Worm (Caenorhabditis elegans) whole organism, L4 larva: ENCODE results near the gene srh-73.

Experiments
- F10B5.3 ChIP-seq: sonication (generic microtip); optimal IDR thresholded peaks from 2 replicates; lab custom pipeline; 2016; ENCODE audit warnings: mild to moderate bottlenecking, missing genetic modification characterization, missing compliant biosample characterization
- F26F4.8 ChIP-seq: fragments of 200-800 bp; sonication (Bioruptor generic); conservative IDR thresholded peaks from 2 replicates; pipeline ENCODE4 v1.3.6; 2022; ENCODE audit warnings: missing genetic modification characterization, missing compliant biosample characterization
- F37D6.2 ChIP-seq: sonication (generic microtip); optimal IDR thresholded peaks from 2 replicates; lab custom pipeline; 2016; ENCODE audit warnings: mild to moderate bottlenecking, missing genetic modification characterization, missing compliant biosample characterization
- T20F7.1 ChIP-seq: fragments of 200-800 bp; sonication (Bioruptor generic); optimal IDR thresholded peaks from 2 replicates; lab custom pipeline; 2018; ENCODE audit warnings: mild to moderate bottlenecking, missing genetic modification characterization, missing compliant biosample characterization
- Y105C5A.15 ChIP-seq: fragments of 200-800 bp; sonication (Bioruptor generic); IDR thresholded peaks from 2 replicates; pipeline ENCODE4 v1.3.6; 2022; ENCODE audit warnings: missing genetic modification characterization, missing compliant biosample characterization
- Y48G9A.11 ChIP-seq: fragments of 200-800 bp; sonication (Bioruptor generic); IDR thresholded peaks from 2 replicates; pipeline ENCODE4 v1.3.6; 2022; ENCODE audit warnings: missing genetic modification reagents, missing genetic modification characterization, missing compliant biosample characterization
- Y75B8A.6 ChIP-seq: fragments of 200-800 bp; sonication (Bioruptor generic); IDR thresholded peaks from 2 replicates; pipeline ENCODE4 v1.3.6; 2022; ENCODE audit warnings: missing genetic modification reagents, missing genetic modification characterization, missing compliant biosample characterization
- ZK337.2 ChIP-seq: fragments of 200-800 bp; sonication (Bioruptor generic); IDR thresholded peaks from 2 replicates; pipeline ENCODE4 v1.3.6; 2022; ENCODE audit warnings: missing genetic modification reagents, missing genetic modification characterization, missing compliant biosample characterization
- aha-1 ChIP-seq: fragments of 150-350 bp; peaks from one replicate; lab custom pipeline; 2014; ENCODE audit warnings: missing biosample characterization, missing genetic modification characterization
- ceh-20 ChIP-seq: fragments of 200-800 bp; sonication (Bioruptor generic); IDR thresholded peaks from 2 replicates; pipeline ENCODE4 v1.3.6; 2022; ENCODE audit warnings: missing genetic modification reagents, missing genetic modification characterization, missing compliant biosample characterization
- ceh-28 ChIP-seq: fragments of 150-350 bp; optimal IDR thresholded peaks from 2 replicates; lab custom pipeline; 2014; ENCODE audit warnings: missing biosample characterization, missing genetic modification reagents, missing genetic modification characterization
- ceh-44 ChIP-seq: fragments of 200-800 bp; sonication (Bioruptor generic); IDR thresholded peaks from 2 replicates; pipeline ENCODE4 v1.3.6; 2022; ENCODE audit warnings: missing genetic modification reagents, missing genetic modification characterization, missing compliant biosample characterization
- ces-1 ChIP-seq: fragments of 150-350 bp; sonication (generic microtip); optimal IDR thresholded peaks from 4 replicates; lab custom pipeline; 2014; ENCODE audit warnings: missing biosample characterization, missing genetic modification reagents, missing genetic modification characterization
- ctbp-1 ChIP-seq: fragments of 200-800 bp; sonication (Bioruptor generic); IDR thresholded peaks from 2 replicates; pipeline ENCODE4 v1.3.6; 2022; ENCODE audit warnings: missing genetic modification reagents, missing genetic modification characterization, missing compliant biosample characterization
- daf-12 ChIP-seq: fragments of 150-350 bp; optimal IDR thresholded peaks from 2 replicates; lab custom pipeline; 2014; ENCODE audit warnings: missing biosample characterization, missing genetic modification reagents, missing genetic modification characterization
- daf-19 ChIP-seq: fragments of 200-800 bp; sonication (Bioruptor generic); conservative IDR thresholded peaks from 2 replicates; pipeline ENCODE4 v1.3.6; 2022; ENCODE audit warnings: missing genetic modification characterization, missing compliant biosample characterization
- daf-8 ChIP-seq: fragments of 200-800 bp; sonication (Bioruptor generic); IDR thresholded peaks from 2 replicates; pipeline ENCODE4 v1.3.6; 2022; ENCODE audit warnings: missing genetic modification characterization, missing compliant biosample characterization
- dmd-6 ChIP-seq: fragments of 200-800 bp; sonication (Bioruptor generic); IDR thresholded peaks from 2 replicates; pipeline ENCODE4 v1.3.6; 2022; ENCODE audit warnings: missing genetic modification reagents, missing genetic modification characterization, missing compliant biosample characterization
- dmd-8 ChIP-seq: fragments of 200-800 bp; sonication (Bioruptor generic); IDR thresholded peaks from 2 replicates; pipeline ENCODE4 v1.3.6; 2022; ENCODE audit warnings: missing genetic modification characterization, missing compliant biosample characterization
- dpl-1 ChIP-seq: fragments of 150-350 bp; optimal IDR thresholded peaks from 2 replicates; lab custom pipeline; 2014; ENCODE audit warnings: missing biosample characterization, missing genetic modification reagents, missing genetic modification characterization
- fos-1 ChIP-seq: fragments of 150-350 bp; optimal IDR thresholded peaks from 2 replicates; lab custom pipeline; 2014; ENCODE audit warnings: missing biosample characterization, missing genetic modification characterization
- hlh-11 ChIP-seq: fragments of 200-800 bp; sonication (Bioruptor generic); optimal IDR thresholded peaks from 2 replicates; lab custom pipeline; 2018; ENCODE audit warnings: mild to moderate bottlenecking, missing genetic modification characterization, missing compliant biosample characterization
- jun-1 ChIP-seq: fragments of 150-350 bp; optimal IDR thresholded peaks from 2 replicates; lab custom pipeline; 2014; ENCODE audit warnings: missing biosample characterization, missing genetic modification reagents, missing genetic modification characterization
- lim-7 ChIP-seq: fragments of 200-800 bp; sonication (Bioruptor generic); IDR thresholded peaks from 2 replicates; pipeline ENCODE4 v1.3.6; 2022; ENCODE audit warnings: missing genetic modification characterization, missing compliant biosample characterization
- lin-1 ChIP-seq: fragments of 200-800 bp; sonication (Bioruptor generic); IDR thresholded peaks from 2 replicates; pipeline ENCODE4 v1.3.6; 2022; ENCODE audit warnings: missing genetic modification reagents, missing genetic modification characterization, missing compliant biosample characterization
- lin-15B ChIP-seq: fragments of 150-350 bp; sonication (generic microtip); optimal IDR thresholded peaks from 3 replicates; lab custom pipeline; 2014; ENCODE audit warnings: missing biosample characterization, missing genetic modification characterization
- madf-9 ChIP-seq: fragments of 200-800 bp; sonication (Bioruptor generic); conservative IDR thresholded peaks from 2 replicates; pipeline ENCODE4 v1.3.6; 2022; ENCODE audit warnings: missing genetic modification reagents, missing genetic modification characterization, missing compliant biosample characterization
- mdl-1 ChIP-seq, 2 experiments: fragments of 150-350 bp in 1 of 2; sonication (generic microtip) in 1 of 2; optimal IDR thresholded peaks; 2 replicates each; lab custom pipeline; 2014 to 2017; ENCODE audit warnings: missing biosample characterization in 2 of 2, missing genetic modification characterization in 2 of 2
- mep-1 ChIP-seq: fragments of 150-350 bp; sonication (generic microtip); optimal IDR thresholded peaks from 3 replicates; lab custom pipeline; 2014; ENCODE audit warnings: missing biosample characterization, missing genetic modification characterization
- mxl-3 ChIP-seq: fragments of 200-800 bp; sonication (Bioruptor generic); optimal IDR thresholded peaks from 2 replicates; lab custom pipeline; 2018; ENCODE audit warnings: mild to moderate bottlenecking, missing genetic modification characterization, missing compliant biosample characterization
- nhr-10 ChIP-seq: fragments of 150-350 bp; optimal IDR thresholded peaks from 2 replicates; lab custom pipeline; 2014; ENCODE audit warnings: missing biosample characterization, missing genetic modification characterization
- nhr-28 ChIP-seq: fragments of 150-350 bp; optimal IDR thresholded peaks from 2 replicates; lab custom pipeline; 2014; ENCODE audit warnings: missing biosample characterization, missing genetic modification characterization
- nhr-41 ChIP-seq: fragments of 200-800 bp; sonication (Bioruptor generic); IDR thresholded peaks from 2 replicates; pipeline ENCODE4 v1.3.6; 2022; ENCODE audit warnings: missing genetic modification reagents, missing genetic modification characterization, missing compliant biosample characterization
- nhr-48 ChIP-seq: sonication (generic microtip); optimal IDR thresholded peaks from 2 replicates; lab custom pipeline; 2016; ENCODE audit warnings: mild to moderate bottlenecking, missing genetic modification characterization, missing compliant biosample characterization
- nhr-6 ChIP-seq: fragments of 150-350 bp; optimal IDR thresholded peaks from 2 replicates; lab custom pipeline; 2014; ENCODE audit warnings: missing biosample characterization, missing genetic modification characterization
- nhr-76 ChIP-seq: fragments of 150-350 bp; optimal IDR thresholded peaks from 2 replicates; lab custom pipeline; 2014; ENCODE audit warnings: missing biosample characterization, missing genetic modification characterization
- pha-4 ChIP-seq, 2 experiments: fragments of 150-350 bp in 1 of 2; fragments of 200-800 bp in 1 of 2; sonication (Bioruptor generic) in 1 of 2; IDR thresholded peaks in 1 of 2; optimal IDR thresholded peaks in 1 of 2; 2 replicates each; pipeline versions ENCODE4 v1.3.6 to Lab custom; 2014 to 2022; ENCODE audit warnings: missing genetic modification characterization in 2 of 2, missing genetic modification reagents in 2 of 2, missing biosample characterization in 1 of 2, missing compliant biosample characterization in 1 of 2
- php-3 ChIP-seq: fragments of 200-800 bp; sonication (Bioruptor generic); IDR thresholded peaks from 2 replicates; pipeline ENCODE4 v1.3.6; 2022; ENCODE audit warnings: missing genetic modification reagents, missing genetic modification characterization, missing compliant biosample characterization
- unc-130 ChIP-seq: sonication (generic microtip); optimal IDR thresholded peaks from 2 replicates; lab custom pipeline; 2016; ENCODE audit warnings: missing genetic modification reagents, missing genetic modification characterization, missing compliant biosample characterization
- zag-1 ChIP-seq: fragments of 150-350 bp; optimal IDR thresholded peaks from 2 replicates; lab custom pipeline; 2014; ENCODE audit warnings: missing biosample characterization, missing genetic modification characterization
- zfp-3 ChIP-seq: fragments of 200-800 bp; sonication (Bioruptor generic); conservative IDR thresholded peaks from 2 replicates; pipeline ENCODE4 v1.3.6; 2022; ENCODE audit warnings: missing genetic modification reagents, missing genetic modification characterization, missing compliant biosample characterization
- zip-11 ChIP-seq: fragments of 200-800 bp; sonication (Bioruptor generic); IDR thresholded peaks from 2 replicates; pipeline ENCODE4 v1.3.6; 2022; ENCODE audit warnings: missing genetic modification characterization, missing compliant biosample characterization

The srh-73 gene

ce11 chrII:12542594-12542997, 30.6 kb downstream of the srh-73 start (continued):
- no peak for TF ChIP-seq nhr-10 (tag; lab: Kevin White, UChicago)
- peak; percentile 74 for TF ChIP-seq lim-7 (GFP tag; lab: Robert Waterston, UW)
- no peak for TF ChIP-seq unc-130
- TF ChIP-seq F10B5.3 (tag; lab: Kevin White, UChicago): no peak
- TF ChIP-seq ceh-44 (GFP tag; lab: Robert Waterston, UW): no peak
- TF ChIP-seq daf-12 (tag; lab: Kevin White, UChicago): no peak
- no peak for TF ChIP-seq php-3 (GFP tag; lab: Robert Waterston, UW)
- TF ChIP-seq nhr-41 (GFP tag; lab: Robert Waterston, UW): no peak
- no peak for TF ChIP-seq daf-8 (GFP tag; lab: Robert Waterston, UW)
- no peak for TF ChIP-seq ceh-20 (GFP tag; lab: Robert Waterston, UW)
- no peak for TF ChIP-seq mdl-1 (tag; optimal IDR thresholded peaks at IDR 0.05; lab: Kevin White, UChicago)
- TF ChIP-seq ctbp-1 (GFP tag; lab: Robert Waterston, UW): no peak
- TF ChIP-seq nhr-48 (tag; lab: Kevin White, UChicago): peak; percentile 9
- TF ChIP-seq Y75B8A.6 (GFP tag; lab: Robert Waterston, UW): no peak; the same call in 1 of the 2 replicates
- no peak for TF ChIP-seq lin-15B (tag; lab: Kevin White, UChicago)
- TF ChIP-seq mxl-3 (GFP tag; lab: Kevin White, UChicago): no peak
- no peak for TF ChIP-seq nhr-76 (tag; lab: Kevin White, UChicago)
- no peak for TF ChIP-seq fos-1
- TF ChIP-seq ces-1 (GFP tag; lab: Kevin White, UChicago): no peak
- no peak for TF ChIP-seq aha-1 (tag; lab: Kevin White, UChicago)
- TF ChIP-seq nhr-6 (tag; lab: Kevin White, UChicago): no peak
- TF ChIP-seq F37D6.2 (tag; lab: Kevin White, UChicago): no peak
- no peak for TF ChIP-seq zfp-3 (GFP tag; lab: Robert Waterston, UW)
- TF ChIP-seq dmd-8: peak; percentile 62; the same call in 1 of the 2 replicates
- TF ChIP-seq ceh-28 (tag; lab: Kevin White, UChicago): no peak
- TF ChIP-seq Y105C5A.15: no peak
- TF ChIP-seq mep-1 (tag; lab: Kevin White, UChicago): no peak
- TF ChIP-seq pha-4 (GFP tag; IDR thresholded peaks at IDR 0.05; lab: Robert Waterston, UW): peak; percentile 45; the same call in 1 of the 2 replicates
- TF ChIP-seq pha-4 (tag; optimal IDR thresholded peaks at IDR 0.05; lab: Kevin White, UChicago): no peak
- 0 out of 2 replicates have a peak, but pooled peaks have one; percentile 36 for TF ChIP-seq madf-9 (GFP tag; lab: Robert Waterston, UW)
- 0 out of 2 replicates have a peak, but pooled peaks have one; percentile 46 for TF ChIP-seq Y48G9A.11
- TF ChIP-seq T20F7.1 (GFP tag; lab: Kevin White, UChicago): no peak
- TF ChIP-seq dmd-6 (GFP tag; lab: Robert Waterston, UW): peak; percentile 40
- TF ChIP-seq daf-19 (GFP tag; lab: Robert Waterston, UW): no peak
- TF ChIP-seq nhr-28 (tag; lab: Kevin White, UChicago): no peak
- TF ChIP-seq dpl-1: no peak
- peak; percentile 3 for TF ChIP-seq hlh-11 (tag; lab: Kevin White, UChicago)
- peak; percentile 80 for TF ChIP-seq F26F4.8 (GFP tag; lab: Robert Waterston, UW)
- TF ChIP-seq zag-1 (tag; lab: Kevin White, UChicago): no peak
- 0 out of 2 replicates have a peak, but pooled peaks have one; percentile 40 for TF ChIP-seq ZK337.2 (GFP tag; lab: Robert Waterston, UW)
- TF ChIP-seq jun-1 (tag; lab: Kevin White, UChicago): no peak
- no peak for TF ChIP-seq zip-11 (GFP tag; lab: Robert Waterston, UW)
- TF ChIP-seq lin-1 (GFP tag; lab: Robert Waterston, UW): peak; percentile 49; the same call in 1 of the 2 replicates
